Worm (Caenorhabditis elegans) whole organism, late embryonic: ENCODE data around the gene F42A6.6.

Experiments used
- ceh-18 ChIP-seq: sonication (generic microtip); optimal IDR thresholded peaks from 2 replicates; lab custom pipeline; 2016; ENCODE audit warnings: missing genetic modification characterization, missing compliant biosample characterization
- lin-11 ChIP-seq: fragments of 200-800 bp; sonication (Bioruptor generic); optimal IDR thresholded peaks from 2 replicates; lab custom pipeline; 2018; ENCODE audit warnings: mild to moderate bottlenecking, missing genetic modification characterization, missing compliant biosample characterization
- nhr-11 ChIP-seq: fragments of 150-350 bp; optimal IDR thresholded peaks from 2 replicates; lab custom pipeline; 2014; ENCODE audit warnings: missing biosample characterization, missing genetic modification characterization
- sdc-2 ChIP-seq: sonication (generic microtip); optimal IDR thresholded peaks from 2 replicates; lab custom pipeline; 2016; ENCODE audit warnings: missing genotype, missing genetic modification characterization, missing compliant biosample characterization
- unc-55 ChIP-seq: sonication (generic microtip); optimal IDR thresholded peaks from 2 replicates; lab custom pipeline; 2017; ENCODE audit warnings: missing biosample characterization, missing genetic modification reagents, missing genetic modification characterization

DNA sequence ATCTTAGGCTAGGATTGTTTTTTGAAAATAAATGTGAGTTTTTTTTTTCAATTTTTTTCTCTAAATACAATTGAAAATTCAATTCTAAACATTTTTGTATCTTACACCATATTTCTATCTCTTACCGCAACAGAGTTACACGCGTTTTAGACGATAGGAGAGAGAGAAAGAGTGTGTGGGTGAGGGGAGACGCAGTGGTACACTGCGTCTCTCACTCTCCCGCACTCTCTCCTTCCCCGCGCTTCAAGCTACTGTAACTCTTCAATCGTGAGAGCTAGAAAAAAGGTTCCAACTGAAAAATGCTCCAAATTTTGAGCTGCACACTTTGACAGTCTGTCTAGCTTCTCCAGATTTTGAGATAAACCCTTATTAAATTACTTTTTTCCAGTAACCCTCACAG lies 27.1 kb upstream of the F42A6.6 start:
- TF ChIP-seq ceh-18 (tag; lab: Kevin White, UChicago) = no peak
- no peak for TF ChIP-seq unc-55 (GFP tag; lab: Kevin White, UChicago)
- TF ChIP-seq nhr-11 (tag; lab: Kevin White, UChicago) = no peak
- TF ChIP-seq lin-11 (tag; lab: Kevin White, UChicago) = no peak
- no peak for TF ChIP-seq sdc-2 (tag; lab: Kevin White, UChicago)
